Worm (Caenorhabditis elegans) whole organism, midembryonic: ENCODE results near the gene T28A11.17.

Source experiments
- T22C8.4 ChIP-seq: fragments of 200-800 bp; sonication (Bioruptor generic); IDR thresholded peaks from 2 replicates; pipeline ENCODE4 v1.3.6; 2022; ENCODE audit warnings: missing genetic modification characterization, missing compliant biosample characterization
- klf-2 ChIP-seq: fragments of 200-800 bp; sonication (Bioruptor generic); conservative IDR thresholded peaks from 2 replicates; pipeline ENCODE4 v1.3.6; 2022; ENCODE audit warnings: missing genetic modification reagents, missing genetic modification characterization, missing compliant biosample characterization

DNA sequence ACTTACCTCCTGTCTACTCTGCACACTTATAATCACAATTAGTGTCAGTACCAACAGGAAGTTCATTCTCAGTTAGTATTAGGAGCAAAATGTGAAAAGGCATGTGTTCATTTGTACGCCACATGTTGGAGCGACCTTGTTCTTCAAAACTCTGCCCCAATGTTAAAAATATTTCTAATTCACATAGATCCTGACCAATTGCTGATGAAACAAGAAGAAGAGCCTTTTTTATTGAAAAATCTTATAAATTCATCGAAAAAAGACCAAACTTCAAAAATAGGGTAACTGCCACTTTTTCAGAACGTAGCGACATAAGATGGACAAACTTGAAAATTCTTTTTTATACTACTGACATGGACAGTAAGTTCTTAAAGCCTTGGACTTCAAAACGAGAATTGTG lies at the start of gene T28A11.17:
- no peak for TF ChIP-seq T22C8.4
- TF ChIP-seq klf-2 = no peak
